Worm (Caenorhabditis elegans) whole organism, L2 larva: ENCODE measurements around the gene Y61A9LA.3.

Experiments used
- lin-13 ChIP-seq: fragments of 150-350 bp; optimal IDR thresholded peaks from 2 replicates; lab custom pipeline; 2014; ENCODE audit warnings: missing biosample characterization, missing genetic modification reagents, missing genetic modification characterization
- nhr-237 ChIP-seq: fragments of 150-350 bp; optimal IDR thresholded peaks from 2 replicates; lab custom pipeline; 2014; ENCODE audit warnings: missing biosample characterization, missing genetic modification characterization
- unc-39 ChIP-seq: fragments of 150-350 bp; optimal IDR thresholded peaks from 2 replicates; lab custom pipeline; 2014; ENCODE audit warnings: missing biosample characterization, missing genetic modification characterization
- zag-1 ChIP-seq: fragments of 150-350 bp; optimal IDR thresholded peaks from 2 replicates; lab custom pipeline; 2014; ENCODE audit warnings: missing biosample characterization, missing genetic modification characterization
- ztf-1 ChIP-seq: fragments of 200-800 bp; sonication (Bioruptor generic); conservative IDR thresholded peaks from 2 replicates; pipeline ENCODE4 v1.3.6; 2022; ENCODE audit warnings: missing genetic modification characterization, missing compliant biosample characterization
- ztf-11 ChIP-seq: sonication (generic microtip); optimal IDR thresholded peaks from 2 replicates; lab custom pipeline; 2017; ENCODE audit warnings: missing biosample characterization, missing genetic modification characterization

ce11 chrV:4559701-4560100, 11.2 kb upstream of the Y61A9LA.3 start, which contains the start of gene Y61A9LA.7:
- TF ChIP-seq ztf-11 (tag; lab: Kevin White, UChicago), result no peak
- TF ChIP-seq lin-13 (GFP tag; lab: Kevin White, UChicago), result no peak
- no peak for TF ChIP-seq unc-39
- no peak for TF ChIP-seq nhr-237 (tag; lab: Kevin White, UChicago)
- no peak for TF ChIP-seq zag-1 (tag; lab: Kevin White, UChicago)
- no peak for TF ChIP-seq ztf-1 (GFP tag; lab: Robert Waterston, UW)
